Fruit fly (Drosophila melanogaster): ENCODE results near the gene CG7173.

- TF ChIP-seq Hr96 (GFP tag; optimal IDR thresholded peaks at IDR 0.05) (no peak), Crg-1 (GFP tag; optimal IDR thresholded peaks at IDR 0.05) (no peak), CG12768 (GFP tag; optimal IDR thresholded peaks at IDR 0.05) (no peak), kay (GFP tag; ENCODE audit: borderline replicate concordance) (no peak), CG1620 (GFP tag; optimal IDR thresholded peaks at IDR 0.05) (no peak), cic (GFP tag; optimal IDR thresholded peaks at IDR 0.05) (no peak), Clk (GFP tag; optimal IDR thresholded peaks at IDR 0.05) (no peak)
Measured at dm6 chr3L:21508621-21509020, 49.4 kb downstream of the CG7173 start.

All from whole organism, adult.